Worm (Caenorhabditis elegans): ENCODE results near the gene F58F12.1.

F58F12.1 gene

DNA sequence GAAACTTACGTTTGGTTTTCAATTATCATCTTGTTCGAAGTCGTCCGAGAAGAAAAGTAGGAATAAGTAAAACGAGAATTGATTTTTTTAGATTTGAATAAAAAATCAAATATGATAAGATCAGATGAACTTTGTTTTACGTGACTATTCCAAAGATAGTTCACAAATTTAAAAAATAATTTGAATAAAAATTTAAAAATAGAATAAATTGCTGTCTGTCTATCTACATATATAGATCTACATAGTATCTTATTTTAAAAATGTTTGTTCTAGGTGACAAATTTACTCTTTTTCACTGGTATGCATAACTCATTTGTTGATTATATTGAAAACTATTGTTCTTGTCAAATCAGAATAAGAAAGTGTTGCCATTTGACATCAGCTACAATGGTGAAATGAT is 4.5 kb downstream of the F58F12.1 start, which contains the start of gene F58F12.2:
Gene F58F12.2 (minus strand): TSS at position 101 of the 400 bp plus-strand sequence.
- TF ChIP-seq nfya-1 (tag; optimal IDR thresholded peaks at IDR 0.05; ENCODE audit: insufficient read depth) (no peak), ZK546.5 (tag; optimal IDR thresholded peaks at IDR 0.05) (no peak), ama-1 (optimal IDR thresholded peaks at IDR 0.05) (no peak), daf-12 (tag; optimal IDR thresholded peaks at IDR 0.05) (no peak), fkh-2 (tag; optimal IDR thresholded peaks at IDR 0.05) (no peak), lin-39 (tag; optimal IDR thresholded peaks at IDR 0.05) (no peak), egl-27 (tag; optimal IDR thresholded peaks at IDR 0.05) (no peak), snpc-4 (tag; optimal IDR thresholded peaks at IDR 0.05) (no peak), R02D3.7 (tag; optimal IDR thresholded peaks at IDR 0.05) (no peak), mdl-1 (tag; optimal IDR thresholded peaks at IDR 0.05) (no peak), nhr-25 (tag; optimal IDR thresholded peaks at IDR 0.05) (no peak), pha-4 (tag; optimal IDR thresholded peaks at IDR 0.05) (no peak), egl-5 (tag; optimal IDR thresholded peaks at IDR 0.05) (no peak), ztf-4 (tag; optimal IDR thresholded peaks at IDR 0.05) (no peak), mml-1 (tag; optimal IDR thresholded peaks at IDR 0.05) (no peak), hmg-11 (tag; optimal IDR thresholded peaks at IDR 0.05) (no peak), elt-3 (tag; optimal IDR thresholded peaks at IDR 0.05) (no peak), nhr-11 (tag; optimal IDR thresholded peaks at IDR 0.05) (no peak)

ce11 chrII:6391195-6391594 is 7.8 kb downstream of the F58F12.1 start, which contains the start of gene F58F12.3:
Gene F58F12.3, minus strand, starts transcription at chrII:6391295.
- TF ChIP-seq nhr-28 (tag; optimal IDR thresholded peaks at IDR 0.05): no peak
- no peak for TF ChIP-seq nhr-237 (tag; optimal IDR thresholded peaks at IDR 0.05)
- TF ChIP-seq jun-1 (tag; optimal IDR thresholded peaks at IDR 0.05): no peak
- TF ChIP-seq ztf-11 (tag; optimal IDR thresholded peaks at IDR 0.05): no peak
- no peak for TF ChIP-seq ZK546.5 (tag; optimal IDR thresholded peaks at IDR 0.05)
- no peak for TF ChIP-seq ztf-4 (tag; optimal IDR thresholded peaks at IDR 0.05)
- TF ChIP-seq nfya-1 (tag; optimal IDR thresholded peaks at IDR 0.05; ENCODE audit: insufficient read depth): no peak
- TF ChIP-seq nhr-43 (tag; optimal IDR thresholded peaks at IDR 0.05; ENCODE audit: poor library complexity, severe bottlenecking): no peak
- TF ChIP-seq fkh-10 (GFP tag; optimal IDR thresholded peaks at IDR 0.05): no peak
- TF ChIP-seq daf-12 (tag; optimal IDR thresholded peaks at IDR 0.05): no peak
- no peak for TF ChIP-seq skn-1 (tag; optimal IDR thresholded peaks at IDR 0.05)

DNA sequence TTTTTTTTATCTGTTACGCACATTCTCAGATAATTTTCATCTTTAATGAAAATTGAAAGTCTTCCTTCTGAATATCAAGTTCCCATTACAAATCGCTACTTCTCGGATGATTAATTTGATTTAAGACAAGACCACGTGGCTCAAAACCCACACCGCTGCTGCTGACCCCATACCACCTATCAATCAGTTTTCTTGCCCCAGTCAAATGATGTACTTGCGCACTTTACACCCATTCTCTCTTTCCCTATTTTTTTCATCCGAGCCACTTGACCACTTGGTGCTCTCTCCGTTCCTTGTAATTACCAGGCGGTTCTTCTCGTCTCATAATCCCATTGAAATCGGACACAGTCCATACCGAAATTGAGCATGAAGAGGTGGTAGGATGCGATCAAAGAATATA is 10.6 kb downstream of the F58F12.1 start:
- no peak for TF ChIP-seq ZK546.5 (tag; optimal IDR thresholded peaks at IDR 0.05)
- TF ChIP-seq lin-39 (tag; optimal IDR thresholded peaks at IDR 0.05): peak; percentile 50

DNA sequence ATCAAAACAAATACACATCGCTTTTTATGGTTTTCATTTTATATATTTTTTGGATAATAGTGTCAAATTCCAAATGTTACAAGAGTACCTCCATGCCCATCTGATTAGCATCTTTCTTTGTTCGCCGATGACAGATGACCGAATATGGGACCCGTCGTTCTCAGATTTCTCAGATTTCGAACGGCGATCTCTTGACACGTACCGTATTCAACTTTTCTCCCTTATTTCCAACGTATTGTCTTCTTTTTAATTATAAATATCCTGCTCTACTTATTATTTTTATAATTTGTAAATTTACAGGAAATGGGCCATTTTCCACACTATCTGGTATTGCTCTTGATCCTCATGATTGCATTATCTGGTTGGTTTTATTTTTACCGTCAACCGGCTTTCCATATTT is 15.0 kb downstream of the F58F12.1 start, which contains the start of gene zig-10:
Gene zig-10 (plus strand): TSS at position 301 of the 400 bp plus-strand sequence.
- TF ChIP-seq zag-1 (tag; optimal IDR thresholded peaks at IDR 0.05) (no peak), nhr-28 (tag; optimal IDR thresholded peaks at IDR 0.05) (no peak), ceh-82 (tag; optimal IDR thresholded peaks at IDR 0.05) (no peak), lin-39 (tag; optimal IDR thresholded peaks at IDR 0.05) (no peak), egl-5 (tag; optimal IDR thresholded peaks at IDR 0.05) (no peak), ceh-28 (tag; optimal IDR thresholded peaks at IDR 0.05) (no peak), ceh-9 (tag; optimal IDR thresholded peaks at IDR 0.05) (no peak), nhr-23 (tag; optimal IDR thresholded peaks at IDR 0.05) (no peak), pha-4 (tag; optimal IDR thresholded peaks at IDR 0.05) (no peak), nhr-237 (tag; optimal IDR thresholded peaks at IDR 0.05) (no peak), nhr-76 (tag; optimal IDR thresholded peaks at IDR 0.05) (no peak), mdl-1 (tag; optimal IDR thresholded peaks at IDR 0.05) (no peak), egl-27 (tag; optimal IDR thresholded peaks at IDR 0.05) (no peak), aly-2 (tag; optimal IDR thresholded peaks at IDR 0.05) (no peak), elt-3 (tag; optimal IDR thresholded peaks at IDR 0.05) (no peak), pqm-1 (tag; optimal IDR thresholded peaks at IDR 0.05) (no peak), fkh-10 (GFP tag; optimal IDR thresholded peaks at IDR 0.05) (no peak)

ce11 chrII:6401649-6402048 is 18.2 kb downstream of the F58F12.1 start, which contains the start of gene btb-2:
Gene btb-2, plus strand, starts transcription at chrII:6401949.
- TF ChIP-seq nhr-76 (tag; optimal IDR thresholded peaks at IDR 0.05) (no peak), pha-4 (tag; optimal IDR thresholded peaks at IDR 0.05) (no peak), skn-1 (tag; optimal IDR thresholded peaks at IDR 0.05) (no peak), nhr-12 (tag; optimal IDR thresholded peaks at IDR 0.05) (no peak), nfya-1 (tag; optimal IDR thresholded peaks at IDR 0.05; ENCODE audit: insufficient read depth) (no peak), lsy-12 (tag; optimal IDR thresholded peaks at IDR 0.05) (no peak), elt-3 (tag; optimal IDR thresholded peaks at IDR 0.05) (no peak), ceh-9 (tag; optimal IDR thresholded peaks at IDR 0.05) (no peak), daf-12 (tag; optimal IDR thresholded peaks at IDR 0.05) (no peak)
